Fruit fly (Drosophila melanogaster) whole organism: Measurements from ENCODE around the gene Obp99b.

ENCODE experiments used
- CG8478 ChIP-seq: fragments of >200 bp; optimal IDR thresholded peaks from 2 replicates; lab custom pipeline; 2018; ENCODE audit warnings: inconsistent platforms
- Dll ChIP-seq: fragments of >200 bp; optimal IDR thresholded peaks from 2 replicates; lab custom pipeline; 2017
- EcR ChIP-seq, 2 experiments: fragments of >200 bp; optimal IDR thresholded peaks; 2 replicates each; lab custom pipeline; 2017; ENCODE audit warnings: missing biosample characterization in 2 of 2, missing genetic modification characterization in 2 of 2, missing genetic modification reagents in 2 of 2
- pan ChIP-seq: fragments of >200 bp; optimal IDR thresholded peaks from 2 replicates; lab custom pipeline; 2017
- psq ChIP-seq: fragments of >200 bp; optimal IDR thresholded peaks from 2 replicates; lab custom pipeline; 2017
- usp ChIP-seq: fragments of >200 bp; optimal IDR thresholded peaks from 2 replicates; lab custom pipeline; 2017; ENCODE audit warnings: missing biosample characterization, missing genetic modification characterization, mixed read lengths

The Obp99b gene

DNA sequence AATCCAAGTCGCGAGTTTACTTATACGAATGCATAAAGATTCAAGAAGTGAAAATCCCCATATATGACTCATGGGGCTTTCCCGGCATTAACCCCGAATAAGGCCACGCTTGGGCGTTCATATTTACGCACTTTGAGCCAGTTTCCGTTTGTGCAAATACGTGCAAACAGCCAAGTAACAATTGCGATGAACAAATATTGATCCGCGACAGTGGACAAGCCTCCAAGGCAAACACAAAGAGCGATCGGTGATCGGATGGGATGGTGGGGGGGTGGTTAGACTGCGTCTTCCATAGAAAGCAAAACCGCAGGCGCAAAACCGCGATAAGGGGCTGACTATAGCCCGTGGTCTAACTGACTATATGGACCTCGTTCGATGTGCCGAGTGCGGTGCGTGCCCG, 40.5 kb upstream of the Obp99b start:
- TF ChIP-seq psq (lab: Kevin White, UChicago) = no peak

DNA sequence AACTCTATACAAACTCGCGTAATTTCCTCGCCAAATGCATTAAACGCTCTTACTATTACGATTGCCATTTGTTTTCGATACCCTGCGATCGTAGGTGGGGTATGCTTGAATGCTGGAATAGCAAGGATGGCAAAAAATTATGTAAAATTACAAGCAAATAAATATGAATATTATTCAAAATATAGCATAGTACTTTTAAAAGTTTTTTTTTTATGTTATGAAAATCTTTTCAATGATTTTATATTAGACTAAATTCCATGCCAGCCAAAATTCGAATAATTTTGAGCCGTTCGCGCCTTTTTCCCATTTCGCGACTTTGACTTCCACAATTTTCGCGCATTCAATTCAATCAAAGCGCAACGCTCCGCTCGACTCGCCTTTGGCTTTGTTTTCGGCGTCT, 39.5 kb upstream of the Obp99b start:
- TF ChIP-seq Dll (lab: Kevin White, UChicago) (no peak), pan (lab: Kevin White, UChicago) (no peak), psq (lab: Kevin White, UChicago) (no peak), CG8478 (lab: Kevin White, UChicago) (no peak), usp (GFP tag; lab: Kevin White, UChicago) (no peak), EcR (GFP tag; optimal IDR thresholded peaks at IDR 0.05; lab: Kevin White, UChicago) (no peak)

DNA sequence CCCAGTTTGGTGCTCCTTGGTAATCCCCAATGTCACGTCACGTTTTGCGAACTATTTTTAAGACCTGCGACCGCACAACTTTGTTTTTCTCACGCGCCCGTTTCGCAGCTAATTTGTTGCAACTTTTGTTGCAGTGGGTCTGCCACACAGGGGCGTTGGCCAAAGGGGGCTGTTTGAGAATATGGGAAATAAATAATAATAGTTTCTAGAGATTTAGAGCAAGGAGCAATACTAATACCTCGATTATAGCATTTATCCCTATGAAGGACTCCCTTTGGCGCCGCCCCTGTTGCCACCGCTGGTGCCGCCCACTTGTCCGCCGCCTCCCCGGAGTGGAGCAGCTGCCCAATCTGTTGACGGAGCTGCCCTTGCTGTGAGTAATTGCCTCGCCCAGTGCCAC, 38.6 kb upstream of the Obp99b start:
- TF ChIP-seq CG8478 (lab: Kevin White, UChicago) (no peak), Dll (lab: Kevin White, UChicago) (no peak), psq (lab: Kevin White, UChicago) (no peak), pan (lab: Kevin White, UChicago) (no peak), EcR (GFP tag; optimal IDR thresholded peaks at IDR 0.05; lab: Kevin White, UChicago) (no peak), usp (GFP tag; lab: Kevin White, UChicago) (no peak)

DNA sequence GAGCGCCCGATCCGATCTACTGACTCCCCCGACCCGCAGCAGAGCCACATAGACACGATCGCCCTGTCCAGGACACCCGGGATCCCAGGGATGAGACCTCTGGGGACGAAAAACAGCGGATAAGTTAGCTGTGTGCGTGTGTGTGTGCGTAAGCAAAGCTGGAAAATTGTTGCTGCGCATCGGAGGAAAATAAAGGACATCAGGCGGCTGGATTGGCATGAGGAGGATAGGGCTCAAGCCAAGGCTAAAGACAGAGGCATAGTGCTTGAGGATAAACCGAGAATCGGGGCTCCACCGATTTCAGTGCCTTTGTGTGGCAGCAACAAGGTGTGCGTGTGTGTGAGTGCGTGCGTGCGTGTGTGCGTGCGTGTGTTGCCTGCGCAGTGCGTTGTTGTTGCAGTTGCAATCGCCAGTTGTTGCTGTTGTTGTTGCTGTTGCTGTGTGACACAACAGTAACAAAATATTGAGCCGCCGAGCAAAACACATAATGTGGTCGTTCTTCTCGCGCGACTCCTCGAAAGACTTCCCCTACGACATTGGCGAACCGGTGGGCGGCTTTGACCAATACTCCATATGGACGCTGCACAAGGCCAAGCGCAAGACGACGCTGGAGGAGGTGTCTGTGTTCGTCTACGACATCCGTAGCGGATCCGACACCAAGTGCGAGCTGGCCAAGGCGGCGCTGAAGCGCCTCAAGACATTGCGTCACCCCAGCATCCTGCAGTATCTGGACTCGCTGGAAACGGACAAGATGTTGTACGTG, 32.8 kb upstream of the Obp99b start:
- no peak for TF ChIP-seq CG8478 (lab: Kevin White, UChicago)

DNA sequence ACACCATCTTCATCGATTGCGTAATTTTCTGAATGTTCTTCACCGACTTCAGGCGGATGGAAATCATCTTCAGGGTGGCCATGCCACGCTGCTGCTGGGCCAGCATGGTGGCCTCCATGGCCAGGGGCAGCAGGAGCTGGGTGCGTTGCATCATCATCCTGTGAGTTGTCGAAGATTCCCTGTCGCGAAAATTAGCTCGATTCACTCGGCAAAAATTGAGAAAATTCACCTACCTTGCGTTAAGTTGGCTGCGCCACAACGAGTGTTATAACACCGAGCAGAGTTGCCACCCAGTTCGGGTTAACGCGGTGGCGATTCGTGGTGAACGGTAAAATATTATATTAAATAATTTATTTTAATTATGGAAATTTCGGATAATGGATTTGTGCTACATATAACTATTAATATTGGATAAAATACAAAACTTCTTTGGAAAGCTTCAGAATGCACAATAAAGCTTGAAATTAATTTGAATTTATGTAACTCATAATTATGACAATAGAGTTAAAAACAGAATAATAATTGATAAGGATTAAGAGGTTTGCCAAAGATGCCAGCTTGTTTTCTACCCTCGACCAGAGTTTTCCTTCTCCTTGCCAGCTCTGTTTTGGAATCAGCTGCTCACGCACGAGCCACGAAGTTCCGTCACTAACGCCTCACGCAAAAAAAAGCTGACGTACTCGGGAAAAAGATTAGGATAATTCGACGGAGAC, 32.1 kb upstream of the Obp99b start, which contains the start of the genes ATPsyngamma and yata:
ATPsyngamma (minus strand) TSS at position 573 of the 713 bp plus-strand sequence.
yata (plus strand) TSS at position 629 of the 713 bp plus-strand sequence.
- no peak for TF ChIP-seq pan (lab: Kevin White, UChicago)
- no peak for TF ChIP-seq Dll (lab: Kevin White, UChicago)
- TF ChIP-seq usp (GFP tag; lab: Kevin White, UChicago) = no peak
- no peak for TF ChIP-seq CG8478 (lab: Kevin White, UChicago)
- no peak for TF ChIP-seq EcR (GFP tag; optimal IDR thresholded peaks at IDR 0.05; lab: Kevin White, UChicago)

DNA sequence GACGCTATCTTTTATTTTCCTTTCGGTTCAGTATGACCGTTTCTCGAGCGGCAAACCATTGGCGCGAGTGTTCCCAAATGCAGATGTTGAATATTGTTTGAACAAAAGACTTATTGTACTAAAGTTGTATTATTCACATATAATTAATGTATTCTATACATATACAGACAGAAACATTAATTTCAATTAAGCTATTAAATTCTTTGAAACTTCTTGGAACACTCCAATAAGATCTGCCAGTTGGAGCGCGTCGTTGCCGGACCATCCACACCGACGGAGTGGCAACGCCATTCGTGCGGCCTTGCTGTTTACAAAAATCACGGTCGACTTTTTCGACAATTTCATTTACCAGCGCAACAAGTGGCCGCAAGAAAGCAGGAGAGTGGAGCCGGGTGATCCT, 28.4 kb upstream of the Obp99b start, which contains the start of the genes Wdr24 and IntS11:
Wdr24 (minus strand) TSS at position 37 of the 400 bp plus-strand sequence.
IntS11 (plus strand) TSS at position 282 of the 400 bp plus-strand sequence.
- no peak for TF ChIP-seq CG8478 (lab: Kevin White, UChicago)
- TF ChIP-seq EcR (GFP tag; optimal IDR thresholded peaks at IDR 0.05; lab: Kevin White, UChicago) = no peak
- no peak for TF ChIP-seq psq (lab: Kevin White, UChicago)
- no peak for TF ChIP-seq Dll (lab: Kevin White, UChicago)
- no peak for TF ChIP-seq pan (lab: Kevin White, UChicago)
- TF ChIP-seq usp (GFP tag; lab: Kevin White, UChicago) = no peak

DNA sequence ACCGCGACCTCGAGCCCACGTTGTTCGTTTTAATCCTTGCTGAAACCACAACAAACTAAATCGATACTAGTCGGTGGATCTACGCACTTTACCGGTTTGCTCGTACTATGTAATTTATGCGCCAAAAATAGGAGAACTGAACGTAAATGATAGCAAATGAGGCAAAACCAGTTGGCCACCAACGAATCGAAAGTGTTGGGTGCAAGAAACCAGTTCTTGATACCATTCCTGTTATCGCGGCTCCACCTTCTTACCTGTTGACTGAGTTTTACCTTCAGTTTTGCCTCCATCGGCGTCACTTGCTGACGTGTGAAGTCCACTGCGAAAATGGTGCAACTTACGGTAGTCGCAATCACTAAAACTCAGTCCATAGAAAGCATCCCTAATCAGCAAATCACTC, 23.4 kb upstream of the Obp99b start:
- TF ChIP-seq pan (lab: Kevin White, UChicago) (no peak), CG8478 (lab: Kevin White, UChicago) (no peak), EcR (GFP tag; optimal IDR thresholded peaks at IDR 0.05; lab: Kevin White, UChicago) (no peak), psq (lab: Kevin White, UChicago) (no peak), usp (GFP tag; lab: Kevin White, UChicago) (no peak), Dll (lab: Kevin White, UChicago) (no peak)

DNA sequence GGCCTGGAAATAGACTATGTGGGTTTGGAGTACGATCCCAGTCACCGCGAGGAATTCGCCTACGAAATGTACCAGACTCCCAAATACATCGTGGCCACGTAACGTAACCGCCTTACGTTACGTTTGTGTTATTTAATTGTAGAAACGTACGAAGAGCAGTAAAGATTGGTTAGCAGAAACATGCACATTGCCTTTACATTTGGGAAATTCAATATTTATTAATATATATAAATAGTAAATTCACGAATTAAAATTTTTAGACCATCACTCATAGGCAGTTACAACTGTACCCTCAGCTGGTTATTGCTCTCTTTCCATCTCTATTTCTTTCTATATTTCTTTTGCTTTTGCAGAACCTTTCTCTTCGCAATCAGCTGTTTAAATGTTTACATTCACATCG, 21.2 kb upstream of the Obp99b start, which contains the start of gene Gnpnat:
Gnpnat (plus strand) TSS at position 385 of the 400 bp plus-strand sequence.
- no peak for TF ChIP-seq usp (GFP tag; lab: Kevin White, UChicago)
- no peak for TF ChIP-seq Dll (lab: Kevin White, UChicago)
- TF ChIP-seq EcR (GFP tag; optimal IDR thresholded peaks at IDR 0.05; lab: Kevin White, UChicago) = no peak
- no peak for TF ChIP-seq psq (lab: Kevin White, UChicago)
- TF ChIP-seq pan (lab: Kevin White, UChicago) = no peak
- TF ChIP-seq CG8478 (lab: Kevin White, UChicago) = no peak

DNA sequence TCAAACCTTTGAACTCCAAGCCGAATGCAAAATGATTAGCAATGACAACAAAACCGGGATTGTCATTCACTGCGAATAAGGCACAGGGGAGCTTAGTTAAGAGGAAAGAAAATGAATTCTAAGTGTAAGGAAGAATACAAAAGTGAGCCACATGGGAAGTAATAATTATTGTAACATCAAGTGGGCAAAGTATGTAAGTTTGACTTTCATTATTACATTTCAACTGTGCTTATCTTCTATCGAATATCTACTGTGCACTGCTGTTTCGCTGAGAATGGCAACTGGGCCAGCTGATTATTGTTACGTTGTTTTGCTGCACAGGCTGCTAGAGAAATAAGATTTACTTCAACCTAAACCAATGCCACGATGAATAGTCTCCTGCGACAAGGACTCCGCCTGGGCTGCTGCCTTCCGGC, 20.0 kb upstream of the Obp99b start, which contains the start of the genes CG7601 and CIA30:
CG7601 (minus strand) TSS at position 68 of the 416 bp plus-strand sequence.
CIA30 (plus strand) TSS at position 288 of the 416 bp plus-strand sequence.
- TF ChIP-seq CG8478 (lab: Kevin White, UChicago) (no peak), pan (lab: Kevin White, UChicago) (no peak), Dll (lab: Kevin White, UChicago) (no peak), usp (GFP tag; lab: Kevin White, UChicago) (no peak), EcR (GFP tag; optimal IDR thresholded peaks at IDR 0.05; lab: Kevin White, UChicago) (no peak), psq (lab: Kevin White, UChicago) (no peak)

DNA sequence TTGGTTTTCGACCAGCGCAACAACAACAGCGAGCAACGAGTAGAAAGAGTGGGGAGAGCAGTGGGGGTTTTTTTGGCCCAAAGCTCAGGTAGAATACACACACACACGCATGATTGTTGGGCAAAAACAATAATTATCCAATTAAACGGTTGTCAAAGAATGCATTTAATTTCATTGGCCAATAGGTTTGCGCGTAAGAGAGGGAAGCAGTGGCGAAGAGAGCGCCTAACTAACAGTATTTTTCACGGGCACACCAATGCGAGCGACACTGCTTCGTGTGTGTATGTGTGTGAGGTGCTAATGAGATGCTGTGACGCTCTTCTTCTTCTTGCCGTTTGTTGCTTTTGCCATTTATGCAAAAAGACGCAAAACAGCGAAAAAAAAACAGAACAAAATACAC, 9.6 kb upstream of the Obp99b start:
- no peak for TF ChIP-seq pan (lab: Kevin White, UChicago)
- peak; percentile 52 for TF ChIP-seq Dll (lab: Kevin White, UChicago)
- no peak for TF ChIP-seq CG8478 (lab: Kevin White, UChicago)
- no peak for TF ChIP-seq usp (GFP tag; lab: Kevin White, UChicago)
- no peak for TF ChIP-seq EcR (GFP tag; optimal IDR thresholded peaks at IDR 0.05; lab: Kevin White, UChicago)

DNA sequence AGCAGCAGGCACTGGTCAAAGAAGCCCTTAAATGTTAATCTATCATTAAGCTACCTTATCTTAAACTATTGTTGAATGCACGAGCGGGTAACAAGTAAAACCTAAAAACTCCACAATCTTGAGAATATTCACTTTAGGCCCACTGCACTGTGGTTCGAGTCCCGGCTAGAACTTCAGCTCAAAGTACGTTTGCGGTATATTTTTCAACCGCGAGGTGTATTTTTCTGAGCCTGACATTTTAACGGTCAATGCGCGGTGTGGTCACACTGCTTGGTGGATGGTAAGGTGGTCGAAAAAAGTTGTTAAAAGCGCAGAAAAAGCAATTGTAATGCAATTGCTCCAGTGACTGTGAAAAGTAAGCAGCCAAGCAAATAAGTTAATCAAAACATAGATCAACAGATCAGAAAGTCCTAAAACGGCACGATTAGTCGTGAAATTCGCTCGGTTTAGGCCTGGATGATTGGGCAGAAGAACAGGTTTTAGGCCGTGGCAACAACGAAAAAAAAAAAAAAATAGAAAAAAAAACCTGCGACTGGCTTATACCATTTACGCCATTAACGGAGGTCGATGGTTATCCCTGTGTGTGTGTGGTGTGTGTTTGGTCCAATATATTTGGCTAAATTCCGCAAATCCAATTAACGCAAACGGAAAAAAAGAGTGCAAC, 9.0 kb upstream of the Obp99b start, which contains the start of gene Kul:
Kul (plus strand) TSS at position 254 of the 664 bp plus-strand sequence.
- TF ChIP-seq EcR (GFP tag; optimal IDR thresholded peaks at IDR 0.05; lab: Kevin White, UChicago) (no peak), CG8478 (lab: Kevin White, UChicago) (no peak), psq (lab: Kevin White, UChicago) (no peak), Dll (lab: Kevin White, UChicago) (no peak), usp (GFP tag; lab: Kevin White, UChicago) (no peak), pan (lab: Kevin White, UChicago) (no peak)
